Worm (Caenorhabditis elegans): ENCODE data around the gene F53F1.4.

F53F1.4 gene

ce11 chrV:13445229-13445949, 34.5 kb downstream of the F53F1.4 start, which contains the start of gene Y2H9A.4:
Gene Y2H9A.4 (plus strand): TSS chrV:13445899.
- TF ChIP-seq unc-30 (tag; optimal IDR thresholded peaks at IDR 0.05) (no peak), ceh-88 (GFP tag; IDR thresholded peaks at IDR 0.05) (no peak), lir-3 (tag; optimal IDR thresholded peaks at IDR 0.05; ENCODE audit: poor library complexity) (no peak), tbx-2 (tag; optimal IDR thresholded peaks at IDR 0.05) (no peak), C34B4.2 (tag; optimal IDR thresholded peaks at IDR 0.05) (no peak), nhr-71 (tag; optimal IDR thresholded peaks at IDR 0.05) (peak; percentile 38), ztf-4 (tag; optimal IDR thresholded peaks at IDR 0.05) (no peak), nhr-28 (tag; optimal IDR thresholded peaks at IDR 0.05) (no peak), C16A3.4 (tag; optimal IDR thresholded peaks at IDR 0.05) (no peak), swsn-7 (tag; optimal IDR thresholded peaks at IDR 0.05) (no peak), mdl-1 (tag; optimal IDR thresholded peaks at IDR 0.05) (no peak), fos-1 (tag; optimal IDR thresholded peaks at IDR 0.05) (no peak), F16B12.6 (tag; optimal IDR thresholded peaks at IDR 0.05) (no peak), hpl-2 (GFP tag; optimal IDR thresholded peaks at IDR 0.05) (no peak), nhr-20 (tag; optimal IDR thresholded peaks at IDR 0.05) (peak; percentile 46), efl-1 (optimal IDR thresholded peaks at IDR 0.05) (peak in 1 of 2 experiments; percentile 4), efl-1 (GFP tag; optimal IDR thresholded peaks at IDR 0.05 in 1 of 2) (no peak), lin-15B (tag; optimal IDR thresholded peaks at IDR 0.05) (no peak), mab-9 (GFP tag; IDR thresholded peaks at IDR 0.05) (no peak), dpl-1 (GFP tag; optimal IDR thresholded peaks at IDR 0.05) (no peak), egl-27 (tag; optimal IDR thresholded peaks at IDR 0.05) (no peak), hlh-4 (tag; optimal IDR thresholded peaks at IDR 0.05) (no peak), nhr-76 (tag; optimal IDR thresholded peaks at IDR 0.05) (no peak), ama-1 (optimal IDR thresholded peaks at IDR 0.05) (no peak), nhr-77 (tag; optimal IDR thresholded peaks at IDR 0.05) (no peak), C04F5.9 (tag; optimal IDR thresholded peaks at IDR 0.05) (no peak), lsy-2 (tag; optimal IDR thresholded peaks at IDR 0.05) (peak; percentile 5 to 37), unc-86 (tag; optimal IDR thresholded peaks at IDR 0.05) (no peak), nhr-11 (tag; optimal IDR thresholded peaks at IDR 0.05) (no peak), nhr-237 (tag; optimal IDR thresholded peaks at IDR 0.05) (no peak), nhr-19 (GFP tag; conservative IDR thresholded peaks at IDR 0.05) (no peak), rnt-1 (tag; optimal IDR thresholded peaks at IDR 0.05) (peak; percentile 13), ztf-11 (tag; optimal IDR thresholded peaks at IDR 0.05) (no peak), lin-13 (GFP tag; optimal IDR thresholded peaks at IDR 0.05) (no peak), lin-14 (GFP tag; optimal IDR thresholded peaks at IDR 0.05) (no peak), mep-1 (tag; optimal IDR thresholded peaks at IDR 0.05) (no peak), nhr-85 (tag) (peak; percentile 80), blmp-1 (tag; optimal IDR thresholded peaks at IDR 0.05) (peak; percentile 48), elt-2 (tag; optimal IDR thresholded peaks at IDR 0.05) (no peak), snu-23 (GFP tag; optimal IDR thresholded peaks at IDR 0.05) (peak; percentile 49), aha-1 (tag; optimal IDR thresholded peaks at IDR 0.05) (no peak)

- TF ChIP-seq nhr-71 (tag; optimal IDR thresholded peaks at IDR 0.05) (no peak), dsc-1 (tag; optimal IDR thresholded peaks at IDR 0.05) (no peak), efl-1 (optimal IDR thresholded peaks at IDR 0.05) (no peak), efl-1 (GFP tag; optimal IDR thresholded peaks at IDR 0.05 in 1 of 2) (no peak), nhr-28 (tag; optimal IDR thresholded peaks at IDR 0.05) (no peak), ama-1 (optimal IDR thresholded peaks at IDR 0.05) (no peak), lin-14 (GFP tag; optimal IDR thresholded peaks at IDR 0.05) (no peak), rnt-1 (tag; optimal IDR thresholded peaks at IDR 0.05) (no peak), nhr-76 (tag; optimal IDR thresholded peaks at IDR 0.05) (no peak), Y116A8C.19 (tag; optimal IDR thresholded peaks at IDR 0.05; ENCODE audit: borderline replicate concordance) (no peak), unc-30 (tag; optimal IDR thresholded peaks at IDR 0.05) (no peak), snu-23 (GFP tag; optimal IDR thresholded peaks at IDR 0.05) (no peak), zag-1 (tag; optimal IDR thresholded peaks at IDR 0.05) (no peak)
These were observed 42.5 kb downstream of the F53F1.4 start, which contains the start of gene lurp-2 for ce11 chrV:13453334-13453733. Gene lurp-2 (plus strand): TSS chrV:13453634.

Data from whole organism, L1 larva.